Worm (Caenorhabditis elegans): ENCODE data around the gene C47E8.11.

C47E8.11 gene

ce11 chrV:14688097-14688912, at the start of gene C47E8.11:
TSS of gene C47E8.11 (plus strand) at chrV:14688616.
- peak; percentile 98 for TF ChIP-seq ama-1 (optimal IDR thresholded peaks at IDR 0.05)
- TF ChIP-seq unc-55 (GFP tag; optimal IDR thresholded peaks at IDR 0.05): peak; percentile 6
- TF ChIP-seq sem-4 (tag; optimal IDR thresholded peaks at IDR 0.05): peak; percentile 31
- TF ChIP-seq mab-5 (tag; optimal IDR thresholded peaks at IDR 0.05): no peak
- TF ChIP-seq F13H6.1 (tag; optimal IDR thresholded peaks at IDR 0.05): peak; percentile 54
- TF ChIP-seq ceh-16 (tag; optimal IDR thresholded peaks at IDR 0.05): no peak
- no peak for TF ChIP-seq nhr-6 (tag; optimal IDR thresholded peaks at IDR 0.05)
- TF ChIP-seq nhr-21 (tag; optimal IDR thresholded peaks at IDR 0.05): no peak
- peak; percentile 65 for TF ChIP-seq nhr-129 (tag; optimal IDR thresholded peaks at IDR 0.05)
- TF ChIP-seq C34F6.9 (tag; optimal IDR thresholded peaks at IDR 0.05): peak; percentile 61
- no peak for TF ChIP-seq nhr-11 (tag; optimal IDR thresholded peaks at IDR 0.05)
- peak; percentile 76 for TF ChIP-seq crh-2 (tag; optimal IDR thresholded peaks at IDR 0.05)
- TF ChIP-seq nhr-25 (tag; optimal IDR thresholded peaks at IDR 0.05): peak; percentile 14
- TF ChIP-seq nhr-12 (tag; optimal IDR thresholded peaks at IDR 0.05): peak; percentile 18
- TF ChIP-seq ztf-4 (tag; optimal IDR thresholded peaks at IDR 0.05): peak; percentile 92
- TF ChIP-seq unc-62 (GFP tag; optimal IDR thresholded peaks at IDR 0.05): no peak
- TF ChIP-seq elt-3 (tag; optimal IDR thresholded peaks at IDR 0.05): no peak
- TF ChIP-seq lin-11 (tag; optimal IDR thresholded peaks at IDR 0.05): no peak
- TF ChIP-seq sma-9 (GFP tag; optimal IDR thresholded peaks at IDR 0.05): peak; percentile 44
- no peak for TF ChIP-seq sma-9 (tag; optimal IDR thresholded peaks at IDR 0.05)
- TF ChIP-seq R02D3.7 (tag; optimal IDR thresholded peaks at IDR 0.05): no peak
- no peak for TF ChIP-seq zag-1 (tag; optimal IDR thresholded peaks at IDR 0.05)
- no peak for TF ChIP-seq nhr-77 (tag; optimal IDR thresholded peaks at IDR 0.05)
- TF ChIP-seq elt-1 (tag; optimal IDR thresholded peaks at IDR 0.05): no peak
- peak; percentile 53 for TF ChIP-seq gmeb-1 (tag; optimal IDR thresholded peaks at IDR 0.05)
- no peak for TF ChIP-seq Y55F3AM.14 (GFP tag; optimal IDR thresholded peaks at IDR 0.05)
- TF ChIP-seq mdl-1 (tag; optimal IDR thresholded peaks at IDR 0.05): no peak
- peak; percentile 44 for TF ChIP-seq snpc-4 (tag; optimal IDR thresholded peaks at IDR 0.05)
- TF ChIP-seq sma-3 (GFP tag; optimal IDR thresholded peaks at IDR 0.05): peak; percentile 23
- TF ChIP-seq mbf-1 (tag; optimal IDR thresholded peaks at IDR 0.05): no peak
- no peak for TF ChIP-seq ztf-1 (GFP tag; conservative IDR thresholded peaks at IDR 0.05)
- peak; percentile 6 to 76 for TF ChIP-seq lsy-2 (tag; optimal IDR thresholded peaks at IDR 0.05)
- peak; percentile 93 for TF ChIP-seq skn-1 (tag; optimal IDR thresholded peaks at IDR 0.05)
- peak; percentile 63 for TF ChIP-seq lin-13 (GFP tag; optimal IDR thresholded peaks at IDR 0.05)
- no peak for TF ChIP-seq egl-27 (tag; optimal IDR thresholded peaks at IDR 0.05)

ce11 chrV:14640071-14640470, 48.3 kb upstream of the C47E8.11 start, which contains the start of gene F43D2.7:
TSS of gene F43D2.7 (minus strand) at chrV:14640171.
- TF ChIP-seq elt-3 (tag; optimal IDR thresholded peaks at IDR 0.05): no peak
- no peak for TF ChIP-seq unc-55 (GFP tag; optimal IDR thresholded peaks at IDR 0.05)
- no peak for TF ChIP-seq ama-1 (optimal IDR thresholded peaks at IDR 0.05)
- no peak for TF ChIP-seq elt-1 (tag; optimal IDR thresholded peaks at IDR 0.05)
- TF ChIP-seq sem-4 (tag; optimal IDR thresholded peaks at IDR 0.05): no peak
- no peak for TF ChIP-seq ceh-82 (tag; optimal IDR thresholded peaks at IDR 0.05)
- TF ChIP-seq lin-39 (tag; optimal IDR thresholded peaks at IDR 0.05): no peak

ce11 chrV:14640769-14641168, 47.6 kb upstream of the C47E8.11 start, which contains the start of gene C54G10.1:
TSS of gene C54G10.1 (plus strand) at chrV:14641101.
- peak; percentile 47 for TF ChIP-seq sma-9 (GFP tag; optimal IDR thresholded peaks at IDR 0.05)
- TF ChIP-seq sma-9 (tag; optimal IDR thresholded peaks at IDR 0.05): no peak
- no peak for TF ChIP-seq lin-39 (tag; optimal IDR thresholded peaks at IDR 0.05)
- peak; percentile 97 for TF ChIP-seq fos-1 (tag; optimal IDR thresholded peaks at IDR 0.05)
- TF ChIP-seq skn-1 (tag; optimal IDR thresholded peaks at IDR 0.05): peak; percentile 22
- no peak for TF ChIP-seq nhr-77 (tag; optimal IDR thresholded peaks at IDR 0.05)
- no peak for TF ChIP-seq ceh-82 (tag; optimal IDR thresholded peaks at IDR 0.05)
- TF ChIP-seq mbf-1 (tag; optimal IDR thresholded peaks at IDR 0.05): no peak
- no peak for TF ChIP-seq nhr-129 (tag; optimal IDR thresholded peaks at IDR 0.05)
- TF ChIP-seq nhr-23 (tag; optimal IDR thresholded peaks at IDR 0.05): no peak
- TF ChIP-seq unc-39 (tag; optimal IDR thresholded peaks at IDR 0.05): no peak
- TF ChIP-seq ceh-16 (tag; optimal IDR thresholded peaks at IDR 0.05): no peak
- TF ChIP-seq F13H6.1 (tag; optimal IDR thresholded peaks at IDR 0.05): no peak
- no peak for TF ChIP-seq elt-3 (tag; optimal IDR thresholded peaks at IDR 0.05)
- TF ChIP-seq peb-1 (tag; optimal IDR thresholded peaks at IDR 0.05): no peak
- no peak for TF ChIP-seq nhr-21 (tag; optimal IDR thresholded peaks at IDR 0.05)
- no peak for TF ChIP-seq ztf-1 (GFP tag; conservative IDR thresholded peaks at IDR 0.05)
- no peak for TF ChIP-seq R02D3.7 (tag; optimal IDR thresholded peaks at IDR 0.05)
- TF ChIP-seq gmeb-1 (tag; optimal IDR thresholded peaks at IDR 0.05): peak; percentile 33
- no peak for TF ChIP-seq unc-55 (GFP tag; optimal IDR thresholded peaks at IDR 0.05)
- no peak for TF ChIP-seq ama-1 (optimal IDR thresholded peaks at IDR 0.05)
- TF ChIP-seq crh-2 (tag; optimal IDR thresholded peaks at IDR 0.05): peak; percentile 62
- no peak for TF ChIP-seq nhr-237 (tag; optimal IDR thresholded peaks at IDR 0.05)
- TF ChIP-seq lin-13 (GFP tag; optimal IDR thresholded peaks at IDR 0.05): no peak
- TF ChIP-seq blmp-1 (tag; optimal IDR thresholded peaks at IDR 0.05; ENCODE audit: insufficient read depth): no peak
- TF ChIP-seq unc-62 (GFP tag; optimal IDR thresholded peaks at IDR 0.05): no peak
- TF ChIP-seq elt-1 (tag; optimal IDR thresholded peaks at IDR 0.05): no peak
- no peak for TF ChIP-seq nhr-25 (tag; optimal IDR thresholded peaks at IDR 0.05)
- no peak for TF ChIP-seq nhr-12 (tag; optimal IDR thresholded peaks at IDR 0.05)
- TF ChIP-seq alr-1 (tag; optimal IDR thresholded peaks at IDR 0.05): no peak
